Worm (Caenorhabditis elegans): ENCODE data around the gene mxl-1.

Gene mxl-1

ce11 chrV:11209452-11210188 is 35.0 kb upstream of the mxl-1 start:
- TF ChIP-seq lin-11 (tag; optimal IDR thresholded peaks at IDR 0.05) (no peak), ceh-2 (tag; optimal IDR thresholded peaks at IDR 0.05) (no peak), che-1 (tag; optimal IDR thresholded peaks at IDR 0.05) (no peak), sdc-2 (tag; optimal IDR thresholded peaks at IDR 0.05) (no peak), unc-3 (GFP tag; conservative IDR thresholded peaks at IDR 0.05) (no peak), unc-3 (tag; optimal IDR thresholded peaks at IDR 0.05) (no peak), ceh-34 (tag; optimal IDR thresholded peaks at IDR 0.05) (no peak), zip-5 (tag; optimal IDR thresholded peaks at IDR 0.05) (no peak), nhr-11 (tag; optimal IDR thresholded peaks at IDR 0.05) (no peak)

- TF ChIP-seq lim-6 (tag; optimal IDR thresholded peaks at IDR 0.05) (no peak), ceh-24 (tag; optimal IDR thresholded peaks at IDR 0.05) (no peak), ceh-31 (tag; optimal IDR thresholded peaks at IDR 0.05) (no peak), pag-3 (tag; optimal IDR thresholded peaks at IDR 0.05; ENCODE audit: borderline replicate concordance) (no peak), hlh-8 (tag; optimal IDR thresholded peaks at IDR 0.05) (no peak), F13H6.1 (tag; optimal IDR thresholded peaks at IDR 0.05) (no peak), fax-1 (tag; optimal IDR thresholded peaks at IDR 0.05) (no peak), pha-4 (tag; optimal IDR thresholded peaks at IDR 0.05) (no peak), ref-2 (tag; optimal IDR thresholded peaks at IDR 0.05) (no peak), odd-2 (tag; optimal IDR thresholded peaks at IDR 0.05) (no peak), tbx-2 (tag; optimal IDR thresholded peaks at IDR 0.05) (no peak), hlh-30 (tag; optimal IDR thresholded peaks at IDR 0.05; ENCODE audit: insufficient read depth) (no peak), ceh-45 (GFP tag; IDR thresholded peaks at IDR 0.05) (no peak), ceh-2 (tag; optimal IDR thresholded peaks at IDR 0.05) (no peak), ceh-30 (tag; optimal IDR thresholded peaks at IDR 0.05) (no peak), K02D7.2 (tag; optimal IDR thresholded peaks at IDR 0.05) (no peak)
These were observed 33.3 kb upstream of the mxl-1 start for ce11 chrV:11211323-11211722.

- TF ChIP-seq mec-3 (tag; optimal IDR thresholded peaks at IDR 0.05; ENCODE audit: borderline replicate concordance) (no peak), hlh-8 (tag; optimal IDR thresholded peaks at IDR 0.05) (no peak), C08G9.2 (tag; optimal IDR thresholded peaks at IDR 0.05) (no peak), K09A11.1 (tag; optimal IDR thresholded peaks at IDR 0.05; ENCODE audit: insufficient read depth) (no peak), ama-1 (optimal IDR thresholded peaks at IDR 0.05) (no peak), npax-4 (tag; optimal IDR thresholded peaks at IDR 0.05) (no peak), ceh-19 (GFP tag; optimal IDR thresholded peaks at IDR 0.05) (no peak), C38D4.7 (GFP tag; optimal IDR thresholded peaks at IDR 0.05) (no peak), che-1 (tag; optimal IDR thresholded peaks at IDR 0.05) (no peak), ahr-1 (tag; optimal IDR thresholded peaks at IDR 0.05) (no peak)
These were observed 30.1 kb upstream of the mxl-1 start for ce11 chrV:11214569-11214968.

- no peak for TF ChIP-seq ttx-3 (tag; optimal IDR thresholded peaks at IDR 0.05)
- no peak for TF ChIP-seq gmeb-2 (tag; optimal IDR thresholded peaks at IDR 0.05)
- no peak for TF ChIP-seq unc-3 (GFP tag; conservative IDR thresholded peaks at IDR 0.05)
- no peak for TF ChIP-seq unc-3 (tag; optimal IDR thresholded peaks at IDR 0.05)
- no peak for TF ChIP-seq mec-3 (tag; optimal IDR thresholded peaks at IDR 0.05; ENCODE audit: borderline replicate concordance)
- no peak for TF ChIP-seq ceh-9 (tag; optimal IDR thresholded peaks at IDR 0.05)
- TF ChIP-seq ceh-18 (tag; optimal IDR thresholded peaks at IDR 0.05), result no peak
- no peak for TF ChIP-seq sox-4 (tag; optimal IDR thresholded peaks at IDR 0.05)
- TF ChIP-seq eyg-1 (tag; optimal IDR thresholded peaks at IDR 0.05), result no peak
- TF ChIP-seq syd-9 (tag; optimal IDR thresholded peaks at IDR 0.05), result no peak
- TF ChIP-seq npax-4 (tag; optimal IDR thresholded peaks at IDR 0.05), result no peak
- no peak for TF ChIP-seq ceh-14 (tag; optimal IDR thresholded peaks at IDR 0.05)
- TF ChIP-seq hlh-8 (tag; optimal IDR thresholded peaks at IDR 0.05), result no peak
- no peak for TF ChIP-seq tbx-7 (tag; optimal IDR thresholded peaks at IDR 0.05)
- no peak for TF ChIP-seq ets-4 (tag; optimal IDR thresholded peaks at IDR 0.05)
- no peak for TF ChIP-seq hlh-6 (tag; optimal IDR thresholded peaks at IDR 0.05)
- no peak for TF ChIP-seq pros-1 (tag; optimal IDR thresholded peaks at IDR 0.05)
These were observed 28.5 kb upstream of the mxl-1 start for ce11 chrV:11216137-11216536.

All from whole organism, late embryonic.